Worm (Caenorhabditis elegans): ENCODE results near the gene sec-22.

DNA sequence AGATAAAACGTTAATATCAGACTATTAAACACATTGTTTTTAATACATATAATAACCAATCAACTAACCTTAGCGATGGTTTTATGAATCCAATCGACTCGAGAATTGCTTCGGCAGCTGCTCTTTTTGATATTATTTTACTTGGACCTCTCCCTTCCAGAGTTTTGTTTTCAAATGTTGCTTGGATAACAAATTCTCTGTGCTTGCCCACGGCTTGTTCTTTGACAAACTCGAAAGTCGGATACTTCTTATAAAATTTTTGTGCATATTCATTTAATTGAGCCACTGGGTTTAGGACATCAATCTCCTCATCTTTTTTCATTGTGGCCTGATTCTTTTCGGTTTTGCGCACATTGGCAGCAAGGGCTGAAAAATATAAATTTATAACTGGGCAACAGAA, 10.3 kb upstream of the sec-22 start, which contains the start of gene F55A4.3:
- TF ChIP-seq pat-9 (tag; optimal IDR thresholded peaks at IDR 0.05): no peak
- no peak for TF ChIP-seq pqm-1 (tag; optimal IDR thresholded peaks at IDR 0.05)
- no peak for TF ChIP-seq ceh-18 (tag; optimal IDR thresholded peaks at IDR 0.05)
